Worm (Caenorhabditis elegans) whole organism, L4 larva: Measurements from ENCODE around the gene fmo-1.

Experiments used
- F44E2.7 ChIP-seq: fragments of 200-800 bp; sonication (Bioruptor generic); IDR thresholded peaks from 2 replicates; pipeline ENCODE4 v2.1.2; 2022; ENCODE audit warnings: missing genetic modification characterization, missing compliant biosample characterization
- T20F7.1 ChIP-seq: fragments of 200-800 bp; sonication (Bioruptor generic); optimal IDR thresholded peaks from 2 replicates; lab custom pipeline; 2018; ENCODE audit warnings: mild to moderate bottlenecking, missing genetic modification characterization, missing compliant biosample characterization
- Y105C5A.15 ChIP-seq: fragments of 200-800 bp; sonication (Bioruptor generic); IDR thresholded peaks from 2 replicates; pipeline ENCODE4 v1.3.6; 2022; ENCODE audit warnings: missing genetic modification characterization, missing compliant biosample characterization
- Y48G9A.11 ChIP-seq: fragments of 200-800 bp; sonication (Bioruptor generic); IDR thresholded peaks from 2 replicates; pipeline ENCODE4 v1.3.6; 2022; ENCODE audit warnings: missing genetic modification reagents, missing genetic modification characterization, missing compliant biosample characterization
- Y5F2A.4 ChIP-seq: fragments of 200-800 bp; sonication (Bioruptor generic); optimal IDR thresholded peaks from 2 replicates; lab custom pipeline; 2018; ENCODE audit warnings: mild to moderate bottlenecking, missing genetic modification characterization, missing compliant biosample characterization
- ceh-20 ChIP-seq: fragments of 200-800 bp; sonication (Bioruptor generic); IDR thresholded peaks from 2 replicates; pipeline ENCODE4 v1.3.6; 2022; ENCODE audit warnings: missing genetic modification reagents, missing genetic modification characterization, missing compliant biosample characterization
- ceh-44 ChIP-seq: fragments of 200-800 bp; sonication (Bioruptor generic); IDR thresholded peaks from 2 replicates; pipeline ENCODE4 v1.3.6; 2022; ENCODE audit warnings: missing genetic modification reagents, missing genetic modification characterization, missing compliant biosample characterization
- ceh-82 ChIP-seq: sonication (generic microtip); optimal IDR thresholded peaks from 2 replicates; lab custom pipeline; 2017; ENCODE audit warnings: missing biosample characterization, missing genetic modification characterization
- cey-2 ChIP-seq: sonication (generic microtip); optimal IDR thresholded peaks from 3 replicates; lab custom pipeline; 2017; ENCODE audit warnings: missing genetic modification characterization, mild to moderate bottlenecking, missing compliant biosample characterization, antibody characterized with exemption, borderline replicate concordance; ENCODE audit not compliant: insufficient read depth
- ctbp-1 ChIP-seq: fragments of 200-800 bp; sonication (Bioruptor generic); IDR thresholded peaks from 2 replicates; pipeline ENCODE4 v1.3.6; 2022; ENCODE audit warnings: missing genetic modification reagents, missing genetic modification characterization, missing compliant biosample characterization
- daf-16 ChIP-seq, 3 experiments: sonication (generic microtip); optimal IDR thresholded peaks; 2 replicates each; lab custom pipeline; 2016 to 2017; ENCODE audit warnings: missing genetic modification characterization in 3 of 3, missing genetic modification reagents in 3 of 3, mild to moderate bottlenecking in 2 of 3, missing compliant biosample characterization in 2 of 3, missing biosample characterization in 1 of 3, moderate library complexity in 1 of 3
- dmd-8 ChIP-seq: fragments of 200-800 bp; sonication (Bioruptor generic); IDR thresholded peaks from 2 replicates; pipeline ENCODE4 v1.3.6; 2022; ENCODE audit warnings: missing genetic modification characterization, missing compliant biosample characterization
- dpl-1 ChIP-seq: fragments of 150-350 bp; optimal IDR thresholded peaks from 2 replicates; lab custom pipeline; 2014; ENCODE audit warnings: missing biosample characterization, missing genetic modification reagents, missing genetic modification characterization
- fos-1 ChIP-seq: fragments of 150-350 bp; optimal IDR thresholded peaks from 2 replicates; lab custom pipeline; 2014; ENCODE audit warnings: missing biosample characterization, missing genetic modification characterization
- hlh-11 ChIP-seq: fragments of 200-800 bp; sonication (Bioruptor generic); optimal IDR thresholded peaks from 2 replicates; lab custom pipeline; 2018; ENCODE audit warnings: mild to moderate bottlenecking, missing genetic modification characterization, missing compliant biosample characterization
- hlh-30 ChIP-seq: sonication (generic microtip); optimal IDR thresholded peaks from 2 replicates; lab custom pipeline; 2017; ENCODE audit warnings: antibody characterized with exemption, mild to moderate bottlenecking, missing genetic modification characterization, missing compliant biosample characterization; ENCODE audit not compliant: insufficient read depth
- hmg-1.1 ChIP-seq: fragments of 200-800 bp; sonication (Bioruptor generic); IDR thresholded peaks from 2 replicates; pipeline ENCODE4 v1.3.6; 2022; ENCODE audit warnings: missing genetic modification reagents, missing genetic modification characterization, missing compliant biosample characterization
- jun-1 ChIP-seq: fragments of 150-350 bp; optimal IDR thresholded peaks from 2 replicates; lab custom pipeline; 2014; ENCODE audit warnings: missing biosample characterization, missing genetic modification reagents, missing genetic modification characterization
- lin-38 ChIP-seq: fragments of 200-800 bp; sonication (Bioruptor generic); IDR thresholded peaks from 2 replicates; pipeline ENCODE4 v1.3.6; 2022; ENCODE audit warnings: missing genetic modification reagents, missing genetic modification characterization, missing compliant biosample characterization
- mxl-3 ChIP-seq: fragments of 200-800 bp; sonication (Bioruptor generic); optimal IDR thresholded peaks from 2 replicates; lab custom pipeline; 2018; ENCODE audit warnings: mild to moderate bottlenecking, missing genetic modification characterization, missing compliant biosample characterization
- nhr-102 ChIP-seq: sonication (generic microtip); optimal IDR thresholded peaks from 2 replicates; lab custom pipeline; 2016; ENCODE audit warnings: mild to moderate bottlenecking, missing genetic modification characterization, moderate library complexity, missing compliant biosample characterization
- nhr-28 ChIP-seq: fragments of 150-350 bp; optimal IDR thresholded peaks from 2 replicates; lab custom pipeline; 2014; ENCODE audit warnings: missing biosample characterization, missing genetic modification characterization
- nhr-41 ChIP-seq: fragments of 200-800 bp; sonication (Bioruptor generic); IDR thresholded peaks from 2 replicates; pipeline ENCODE4 v1.3.6; 2022; ENCODE audit warnings: missing genetic modification reagents, missing genetic modification characterization, missing compliant biosample characterization
- pqm-1 ChIP-seq: sonication (generic microtip); optimal IDR thresholded peaks from 2 replicates; lab custom pipeline; 2017; ENCODE audit warnings: missing biosample characterization, missing genetic modification characterization
- snpc-1.2 ChIP-seq: fragments of 200-800 bp; sonication (Bioruptor generic); IDR thresholded peaks from 2 replicates; pipeline ENCODE4 v1.3.6; 2022; ENCODE audit warnings: missing genetic modification reagents, missing genetic modification characterization, missing compliant biosample characterization
- spr-3 ChIP-seq: fragments of 200-800 bp; sonication (Bioruptor generic); optimal IDR thresholded peaks from 2 replicates; lab custom pipeline; 2018; ENCODE audit warnings: mild to moderate bottlenecking, missing genetic modification characterization, missing compliant biosample characterization
- tag-97 ChIP-seq: fragments of 200-800 bp; sonication (Bioruptor generic); IDR thresholded peaks from 2 replicates; pipeline ENCODE4 v1.3.6; 2022; ENCODE audit warnings: missing genetic modification characterization, missing compliant biosample characterization
- unc-130 ChIP-seq: sonication (generic microtip); optimal IDR thresholded peaks from 2 replicates; lab custom pipeline; 2016; ENCODE audit warnings: missing genetic modification reagents, missing genetic modification characterization, missing compliant biosample characterization
- unc-39 ChIP-seq: sonication (generic microtip); optimal IDR thresholded peaks from 2 replicates; lab custom pipeline; 2017; ENCODE audit warnings: missing biosample characterization, missing genetic modification characterization
- unc-62 ChIP-seq, 3 experiments: fragments of 150-350 bp in 1 of 3; sonication (generic microtip); optimal IDR thresholded peaks in 2 of 3; peaks in 1 of 3; 1 replicate in 1 of 3; 2 replicates in 2 of 3; lab custom pipeline; 2014 to 2017; ENCODE audit warnings: missing biosample characterization in 3 of 3, missing genetic modification characterization in 3 of 3, missing genetic modification reagents in 3 of 3, missing genotype in 1 of 3
- zag-1 ChIP-seq: fragments of 150-350 bp; optimal IDR thresholded peaks from 2 replicates; lab custom pipeline; 2014; ENCODE audit warnings: missing biosample characterization, missing genetic modification characterization
- ztf-11 ChIP-seq: fragments of 150-350 bp; optimal IDR thresholded peaks from 2 replicates; lab custom pipeline; 2014; ENCODE audit warnings: missing biosample characterization, missing genetic modification characterization

fmo-1 gene

ce11 chrIV:10661760-10662159, at the start of gene fmo-1:
TSS of gene fmo-1 (plus strand) at chrIV:10661857.
- TF ChIP-seq mxl-3 (no peak), spr-3 (GFP tag; lab: Kevin White, UChicago) (no peak), pqm-1 (peak; percentile 50), nhr-41 (GFP tag; lab: Robert Waterston, UW) (no peak), ctbp-1 (GFP tag; lab: Robert Waterston, UW) (no peak), nhr-28 (tag; lab: Kevin White, UChicago) (peak; percentile 60), hlh-11 (peak; percentile 16)
- TF ChIP-seq, all 104 proteins: peak for 3

- TF ChIP-seq jun-1 (tag; lab: Kevin White, UChicago) (no peak), lin-38 (GFP tag; lab: Robert Waterston, UW) (no peak), dmd-8 (no peak), fos-1 (tag; lab: Kevin White, UChicago) (no peak), cey-2 (tag; lab: Kevin White, UChicago) (no peak), nhr-41 (GFP tag; lab: Robert Waterston, UW) (no peak), dpl-1 (GFP tag; lab: Kevin White, UChicago) (no peak), T20F7.1 (GFP tag; lab: Kevin White, UChicago) (no peak), ztf-11 (tag; lab: Kevin White, UChicago) (no peak), unc-62 (GFP tag; optimal IDR thresholded peaks at IDR 0.05 in 1 of 2; lab: Kevin White, UChicago) (no peak), unc-62 (tag; optimal IDR thresholded peaks at IDR 0.05; lab: Kevin White, UChicago) (no peak)
Observed at ce11 chrIV:10612281-10612680, 49.4 kb upstream of the fmo-1 start.

- TF ChIP-seq ceh-44 (GFP tag; lab: Robert Waterston, UW) (no peak), unc-130 (no peak), nhr-28 (tag; lab: Kevin White, UChicago) (peak; percentile 3), hlh-11 (peak; percentile 41)
Observed at ce11 chrIV:10614918-10615477, 46.7 kb upstream of the fmo-1 start, which contains the start of gene ptr-14. TSS of gene ptr-14 (plus strand) at chrIV:10615427.

- TF ChIP-seq unc-62 (GFP tag; optimal IDR thresholded peaks at IDR 0.05 in 1 of 2; lab: Kevin White, UChicago): peak in 1 of 2 experiments; percentile 78
- no peak for TF ChIP-seq unc-62 (tag; optimal IDR thresholded peaks at IDR 0.05; lab: Kevin White, UChicago)
- TF ChIP-seq mxl-3: peak; percentile 37
- no peak for TF ChIP-seq unc-130
- TF ChIP-seq, all 104 proteins: peak for 2
Observed at ce11 chrIV:10616366-10616765, 45.3 kb upstream of the fmo-1 start.

ce11 chrIV:10617099-10617498, 44.6 kb upstream of the fmo-1 start:
- TF ChIP-seq cey-2 (tag; lab: Kevin White, UChicago): peak; percentile 2
- no peak for TF ChIP-seq ceh-82 (tag; lab: Kevin White, UChicago)
- no peak for TF ChIP-seq snpc-1.2 (GFP tag; lab: Robert Waterston, UW)
- no peak for TF ChIP-seq nhr-41 (GFP tag; lab: Robert Waterston, UW)
- no peak for TF ChIP-seq Y105C5A.15 (GFP tag; lab: Robert Waterston, UW)
- peak in 1 of 2 experiments; percentile 92 for TF ChIP-seq unc-62 (GFP tag; optimal IDR thresholded peaks at IDR 0.05 in 1 of 2; lab: Kevin White, UChicago)
- TF ChIP-seq unc-62 (tag; optimal IDR thresholded peaks at IDR 0.05; lab: Kevin White, UChicago): no peak
- no peak for TF ChIP-seq tag-97 (GFP tag; lab: Robert Waterston, UW)
- TF ChIP-seq hmg-1.1: no peak
- no peak for TF ChIP-seq daf-16 (GFP tag; optimal IDR thresholded peaks at IDR 0.05; lab: Kevin White, UChicago)
- no peak for TF ChIP-seq daf-16 (tag; optimal IDR thresholded peaks at IDR 0.05; lab: Kevin White, UChicago)
- no peak for TF ChIP-seq nhr-102 (tag; lab: Kevin White, UChicago)
- no peak for TF ChIP-seq unc-39 (tag; lab: Kevin White, UChicago)
- TF ChIP-seq pqm-1: no peak
- TF ChIP-seq zag-1 (tag; lab: Kevin White, UChicago): no peak
- no peak for TF ChIP-seq F44E2.7 (GFP tag; lab: Robert Waterston, UW)
- peak; percentile 19 for TF ChIP-seq hlh-30 (tag; lab: Kevin White, UChicago)
- no peak for TF ChIP-seq ceh-20
- TF ChIP-seq Y5F2A.4 (GFP tag; lab: Kevin White, UChicago): no peak
- no peak for TF ChIP-seq lin-38 (GFP tag; lab: Robert Waterston, UW)
- no peak for TF ChIP-seq Y48G9A.11 (GFP tag; lab: Robert Waterston, UW)
